Fruit fly (Drosophila melanogaster) whole organism, adult: Measurements from ENCODE around the gene vret.

Source experiments
- CG12768 ChIP-seq: fragments of 200-800 bp; sonication (Bioruptor generic); optimal IDR thresholded peaks from 2 replicates; lab custom pipeline; 2017; ENCODE audit warnings: missing biosample characterization, missing genetic modification characterization, mild to moderate bottlenecking, moderate library complexity, missing genetic modification reagents
- CG14711 ChIP-seq: fragments of 200-800 bp; sonication (Bioruptor generic); optimal IDR thresholded peaks from 2 replicates; lab custom pipeline; 2018; ENCODE audit warnings: missing biosample characterization, mild to moderate bottlenecking, missing genetic modification characterization, moderate library complexity
- CG1620 ChIP-seq: fragments of 200-800 bp; sonication (Bioruptor generic); optimal IDR thresholded peaks from 2 replicates; lab custom pipeline; 2016; ENCODE audit warnings: missing biosample characterization, missing genetic modification characterization
- CG7101 ChIP-seq: fragments of 200-800 bp; sonication (Bioruptor generic); optimal IDR thresholded peaks from 2 replicates; lab custom pipeline; 2018; ENCODE audit warnings: missing biosample characterization, mild to moderate bottlenecking, missing genetic modification characterization, moderate library complexity
- Clk ChIP-seq: fragments of 200-800 bp; sonication (Bioruptor generic); optimal IDR thresholded peaks from 2 replicates; lab custom pipeline; 2017; ENCODE audit warnings: missing biosample characterization, missing genetic modification characterization
- Crg-1 ChIP-seq: fragments of 200-800 bp; sonication (Bioruptor generic); optimal IDR thresholded peaks from 2 replicates; lab custom pipeline; 2016; ENCODE audit warnings: missing biosample characterization, missing genetic modification characterization
- Hr96 ChIP-seq: fragments of 200-800 bp; sonication (Bioruptor generic); optimal IDR thresholded peaks from 2 replicates; lab custom pipeline; 2016; ENCODE audit warnings: missing biosample characterization, missing genetic modification characterization
- Mnt ChIP-seq: fragments of 200-800 bp; sonication (Bioruptor generic); optimal IDR thresholded peaks from 2 replicates; lab custom pipeline; 2016; ENCODE audit warnings: missing biosample characterization, mild to moderate bottlenecking, missing genetic modification characterization
- bab1 ChIP-seq: fragments of 200-800 bp; sonication (Bioruptor generic); optimal IDR thresholded peaks from 3 replicates; lab custom pipeline; 2019; ENCODE audit warnings: missing biosample characterization, mild to moderate bottlenecking, missing genetic modification characterization, moderate library complexity
- cic ChIP-seq: fragments of 200-800 bp; sonication (Bioruptor generic); optimal IDR thresholded peaks from 2 replicates; lab custom pipeline; 2017; ENCODE audit warnings: missing biosample characterization, mild to moderate bottlenecking, missing genetic modification characterization, moderate library complexity
- cnc ChIP-seq, 2 experiments: fragments of >200 bp; optimal IDR thresholded peaks; 2 replicates each; lab custom pipeline; 2017
- kay ChIP-seq: fragments of 200-800 bp; sonication (Bioruptor generic); peaks from one replicate; lab custom pipeline; 2016; ENCODE audit warnings: missing biosample characterization, missing genetic modification characterization, borderline replicate concordance

dm6 chr3R:22733751-22734150 is 11.6 kb downstream of the vret start, which contains the start of gene Takl2:
- TF ChIP-seq cic (no peak), Crg-1 (GFP tag; lab: Kevin White, UChicago) (no peak), Hr96 (GFP tag; lab: Kevin White, UChicago) (no peak), Clk (GFP tag; lab: Kevin White, UChicago) (no peak), CG7101 (tag; lab: Kevin White, UChicago) (no peak), bab1 (GFP tag; lab: Kevin White, UChicago) (no peak), CG1620 (GFP tag; lab: Kevin White, UChicago) (no peak), kay (GFP tag; lab: Kevin White, UChicago) (no peak), cnc (optimal IDR thresholded peaks at IDR 0.05; lab: Kevin White, UChicago) (no peak), Mnt (GFP tag; lab: Kevin White, UChicago) (no peak), CG12768 (GFP tag; lab: Kevin White, UChicago) (no peak), CG14711 (tag; lab: Kevin White, UChicago) (no peak)
